Worm (Caenorhabditis elegans): Measurements from ENCODE around the gene msp-19.
"Not testable (repeated sequence)": the region's sequence is repeated elsewhere in the genome, so short reads cannot be mapped to it uniquely, and the experiment has no call there.

ce11 chrIV:5308046-5308643, 47.8 kb downstream of the msp-19 start, which contains the start of the genes ZK354.9 and msp-58:
- not testable (repeated sequence) for TF ChIP-seq ets-4 (tag; optimal IDR thresholded peaks at IDR 0.05); fkh-10 (GFP tag; optimal IDR thresholded peaks at IDR 0.05); ceh-22 (tag; optimal IDR thresholded peaks at IDR 0.05); pha-4 (tag; optimal IDR thresholded peaks at IDR 0.05); elt-4 (tag; optimal IDR thresholded peaks at IDR 0.05); pax-1 (tag; optimal IDR thresholded peaks at IDR 0.05); F13H6.1 (tag; optimal IDR thresholded peaks at IDR 0.05); ceh-6 (GFP tag; optimal IDR thresholded peaks at IDR 0.05); pqm-1 (tag; optimal IDR thresholded peaks at IDR 0.05)
